Fruit fly (Drosophila melanogaster) whole organism, embryonic: ENCODE measurements around the gene CG14442.

Experiments used
- ATbp ChIP-seq: fragments of 200-800 bp; sonication (Bioruptor generic); optimal IDR thresholded peaks from 2 replicates; lab custom pipeline; 2017; ENCODE audit warnings: missing biosample characterization, mild to moderate bottlenecking, missing genetic modification characterization, missing genetic modification reagents
- C15 ChIP-seq: fragments of 200-800 bp; sonication (Bioruptor generic); IDR thresholded peaks from 3 replicates; pipeline ENCODE4 v1.3.6; 2022; ENCODE audit warnings: missing biosample characterization, missing genetic modification characterization
- CG12071 ChIP-seq: fragments of 200-800 bp; sonication (Bioruptor generic); optimal IDR thresholded peaks from 3 replicates; lab custom pipeline; 2018; ENCODE audit warnings: missing biosample characterization, mild to moderate bottlenecking, missing genetic modification characterization
- CG12219 ChIP-seq: fragments of 200-800 bp; sonication (Bioruptor generic); optimal IDR thresholded peaks from 3 replicates; lab custom pipeline; 2018; ENCODE audit warnings: missing biosample characterization, mild to moderate bottlenecking, missing genetic modification characterization
- CG14965 ChIP-seq: fragments of 200-800 bp; sonication (Bioruptor generic); optimal IDR thresholded peaks from 2 replicates; lab custom pipeline; 2016; ENCODE audit warnings: missing biosample characterization, missing genetic modification characterization, borderline replicate concordance
- CG1602 ChIP-seq: fragments of 200-800 bp; sonication (Bioruptor generic); optimal IDR thresholded peaks from 3 replicates; lab custom pipeline; 2016; ENCODE audit warnings: missing biosample characterization, missing genetic modification characterization
- CG17385 ChIP-seq: fragments of 200-800 bp; sonication (Bioruptor generic); optimal IDR thresholded peaks from 3 replicates; lab custom pipeline; 2018; ENCODE audit warnings: missing biosample characterization, mild to moderate bottlenecking, missing genetic modification characterization
- CG17912 ChIP-seq: fragments of 200-800 bp; sonication (Bioruptor generic); optimal IDR thresholded peaks from 2 replicates; lab custom pipeline; 2018; ENCODE audit warnings: missing biosample characterization, mild to moderate bottlenecking, missing genetic modification characterization
- CG2199 ChIP-seq: fragments of 200-800 bp; sonication (Bioruptor generic); IDR thresholded peaks from 3 replicates; pipeline ENCODE4 v1.3.6; 2022; ENCODE audit warnings: missing biosample characterization, missing genetic modification characterization
- CG2678 ChIP-seq: fragments of 200-800 bp; sonication (Bioruptor generic); optimal IDR thresholded peaks from 3 replicates; lab custom pipeline; 2019; ENCODE audit warnings: missing biosample characterization, mild to moderate bottlenecking, missing genetic modification characterization, moderate library complexity
- CG32532 ChIP-seq: fragments of 200-800 bp; sonication (Bioruptor generic); IDR thresholded peaks from 2 replicates; pipeline ENCODE4 v1.3.6; 2022; ENCODE audit warnings: missing biosample characterization, missing genetic modification characterization
- CG32767 ChIP-seq: fragments of 200-800 bp; sonication (Bioruptor generic); IDR thresholded peaks from 2 replicates; pipeline ENCODE4 v1.3.6; 2022; ENCODE audit warnings: missing biosample characterization, missing genetic modification characterization
- CG3407 ChIP-seq: fragments of 200-800 bp; sonication (Bioruptor generic); optimal IDR thresholded peaks from 2 replicates; lab custom pipeline; 2018; ENCODE audit warnings: missing biosample characterization, mild to moderate bottlenecking, missing genetic modification characterization
- CG4282 ChIP-seq: fragments of 200-800 bp; sonication (Bioruptor generic); optimal IDR thresholded peaks from 2 replicates; lab custom pipeline; 2016; ENCODE audit warnings: missing biosample characterization, missing genetic modification characterization
- CG4820 ChIP-seq: fragments of 200-800 bp; sonication (Bioruptor generic); optimal IDR thresholded peaks from 3 replicates; lab custom pipeline; 2016; ENCODE audit warnings: missing biosample characterization, missing genetic modification characterization
- CG7786 ChIP-seq: fragments of 200-800 bp; sonication (Bioruptor generic); optimal IDR thresholded peaks from 2 replicates; lab custom pipeline; 2016; ENCODE audit warnings: missing biosample characterization, missing genetic modification characterization
- CG9932 ChIP-seq: fragments of 200-800 bp; sonication (Bioruptor generic); IDR thresholded peaks from 2 replicates; pipeline ENCODE4 v1.3.6; 2022; ENCODE audit warnings: missing biosample characterization, missing genetic modification characterization
- D19B ChIP-seq: fragments of 200-800 bp; sonication (Bioruptor generic); optimal IDR thresholded peaks from 2 replicates; lab custom pipeline; 2017; ENCODE audit warnings: missing biosample characterization, mild to moderate bottlenecking, missing genetic modification characterization
- Dfd ChIP-seq, 2 experiments: fragments of >200 bp; optimal IDR thresholded peaks; 2 replicates each; lab custom pipeline; 2017; ENCODE audit warnings: missing biosample characterization in 2 of 2, missing genetic modification characterization in 2 of 2
- Dip3 ChIP-seq: fragments of 200-800 bp; sonication (Bioruptor generic); optimal IDR thresholded peaks from 3 replicates; lab custom pipeline; 2016; ENCODE audit warnings: missing biosample characterization, missing genetic modification characterization
- Max ChIP-seq: fragments of 200-800 bp; sonication (Bioruptor generic); optimal IDR thresholded peaks from 2 replicates; lab custom pipeline; 2016; ENCODE audit warnings: missing biosample characterization, mild to moderate bottlenecking, missing genetic modification characterization
- Myb ChIP-seq: fragments of 200-800 bp; sonication (Bioruptor generic); optimal IDR thresholded peaks from 2 replicates; lab custom pipeline; 2016; ENCODE audit warnings: missing biosample characterization, missing genetic modification characterization
- Nf-YC ChIP-seq: fragments of 200-800 bp; optimal IDR thresholded peaks from 3 replicates; lab custom pipeline; 2019; ENCODE audit warnings: missing biosample characterization, mild to moderate bottlenecking, missing genetic modification characterization, moderate library complexity
- Optix ChIP-seq: fragments of 200-800 bp; sonication (Bioruptor generic); IDR thresholded peaks from 3 replicates; pipeline ENCODE4 v1.3.6; 2022; ENCODE audit warnings: missing biosample characterization, missing genetic modification characterization
- Sox100B ChIP-seq: fragments of 200-800 bp; sonication (Bioruptor generic); optimal IDR thresholded peaks from 3 replicates; lab custom pipeline; 2018; ENCODE audit warnings: missing biosample characterization, mild to moderate bottlenecking, missing genetic modification characterization
- Vsx1 ChIP-seq: fragments of 200-800 bp; sonication (Bioruptor generic); optimal IDR thresholded peaks from 2 replicates; lab custom pipeline; 2017; ENCODE audit warnings: missing biosample characterization, mild to moderate bottlenecking, missing genetic modification characterization, missing genetic modification reagents
- btn ChIP-seq: fragments of 200-800 bp; sonication (Bioruptor generic); optimal IDR thresholded peaks from 2 replicates; lab custom pipeline; 2016; ENCODE audit warnings: missing biosample characterization, missing genetic modification characterization
- cad ChIP-seq: fragments of >200 bp; optimal IDR thresholded peaks from 2 replicates; lab custom pipeline; 2017; ENCODE audit warnings: missing biosample characterization, missing genetic modification characterization
- cwo ChIP-seq: fragments of 200-800 bp; sonication (Bioruptor generic); optimal IDR thresholded peaks from 3 replicates; lab custom pipeline; 2017; ENCODE audit warnings: missing biosample characterization, missing genetic modification characterization, mild to moderate bottlenecking, moderate library complexity, missing genetic modification reagents
- dm ChIP-seq: fragments of 200-800 bp; sonication (Bioruptor generic); optimal IDR thresholded peaks from 3 replicates; lab custom pipeline; 2016; ENCODE audit warnings: missing biosample characterization, missing genetic modification characterization
- exex ChIP-seq: fragments of 200-800 bp; sonication (Bioruptor generic); optimal IDR thresholded peaks from 4 replicates; lab custom pipeline; 2018; ENCODE audit warnings: missing biosample characterization, mild to moderate bottlenecking, missing genetic modification characterization, moderate library complexity
- gsb-n ChIP-seq: fragments of 200-800 bp; sonication (Bioruptor generic); optimal IDR thresholded peaks from 3 replicates; lab custom pipeline; 2018; ENCODE audit warnings: missing biosample characterization, mild to moderate bottlenecking, missing genetic modification characterization
- gt ChIP-seq: fragments of 200-800 bp; sonication (Bioruptor generic); IDR thresholded peaks from 2 replicates; pipeline ENCODE4 v1.3.6; 2022; ENCODE audit warnings: missing biosample characterization, missing genetic modification characterization
- ham ChIP-seq: fragments of 200-800 bp; sonication (Bioruptor generic); IDR thresholded peaks from 2 replicates; pipeline ENCODE4 v1.3.6; 2022; ENCODE audit warnings: missing biosample characterization, missing genetic modification characterization
- jumu ChIP-seq: fragments of 200-800 bp; sonication (Bioruptor generic); optimal IDR thresholded peaks from 3 replicates; lab custom pipeline; 2016; ENCODE audit warnings: missing biosample characterization, missing genetic modification characterization
- kah ChIP-seq: fragments of 200-800 bp; sonication (Bioruptor generic); optimal IDR thresholded peaks from 2 replicates; lab custom pipeline; 2018; ENCODE audit warnings: missing biosample characterization, mild to moderate bottlenecking, missing genetic modification characterization
- lab ChIP-seq: fragments of 200-800 bp; sonication (Bioruptor generic); optimal IDR thresholded peaks from 3 replicates; lab custom pipeline; 2017; ENCODE audit warnings: missing biosample characterization, missing genetic modification characterization, mild to moderate bottlenecking, moderate library complexity, missing genetic modification reagents
- lmd ChIP-seq: fragments of 200-800 bp; sonication (Bioruptor generic); IDR thresholded peaks from 2 replicates; pipeline ENCODE4 v1.3.6; 2022; ENCODE audit warnings: missing biosample characterization, missing genetic modification characterization
- lov ChIP-seq, 2 experiments: fragments of 200-800 bp in 1 of 2; fragments of >200 bp in 1 of 2; sonication (Bioruptor generic) in 1 of 2; IDR thresholded peaks in 1 of 2; optimal IDR thresholded peaks in 1 of 2; 2 replicates in 1 of 2; 3 replicates in 1 of 2; pipeline versions ENCODE4 v1.3.6 to Lab custom; 2017 to 2022; ENCODE audit warnings: missing biosample characterization in 1 of 2, missing genetic modification characterization in 1 of 2
- luna ChIP-seq: fragments of 200-800 bp; sonication (Bioruptor generic); optimal IDR thresholded peaks from 2 replicates; lab custom pipeline; 2016; ENCODE audit warnings: missing biosample characterization, missing genetic modification characterization
- mam ChIP-seq: fragments of 200-800 bp; sonication (Bioruptor generic); optimal IDR thresholded peaks from 3 replicates; lab custom pipeline; 2016; ENCODE audit warnings: missing biosample characterization, missing genetic modification characterization
- org-1 ChIP-seq: fragments of 200-800 bp; sonication (Bioruptor generic); optimal IDR thresholded peaks from 2 replicates; lab custom pipeline; 2017; ENCODE audit warnings: missing biosample characterization, missing genetic modification characterization
- peb ChIP-seq: fragments of 200-800 bp; sonication (Bioruptor generic); IDR thresholded peaks from 2 replicates; pipeline ENCODE4 v1.3.6; 2022; ENCODE audit warnings: missing biosample characterization, missing genetic modification characterization
- pfk ChIP-seq: fragments of 200-800 bp; sonication (Bioruptor generic); optimal IDR thresholded peaks from 2 replicates; lab custom pipeline; 2018; ENCODE audit warnings: missing biosample characterization, mild to moderate bottlenecking, missing genetic modification characterization, moderate library complexity
- pum ChIP-seq: fragments of 200-800 bp; sonication (Bioruptor generic); optimal IDR thresholded peaks from 2 replicates; lab custom pipeline; 2016; ENCODE audit warnings: missing biosample characterization, missing genetic modification characterization
- ro ChIP-seq: fragments of 200-800 bp; sonication (Bioruptor generic); IDR thresholded peaks from 2 replicates; pipeline ENCODE4 v1.3.6; 2022; ENCODE audit warnings: missing biosample characterization, missing genetic modification characterization
- schlank ChIP-seq: fragments of 200-800 bp; sonication (Bioruptor generic); optimal IDR thresholded peaks from 2 replicates; lab custom pipeline; 2018; ENCODE audit warnings: missing biosample characterization, mild to moderate bottlenecking, missing genetic modification characterization
- sens-2 ChIP-seq: fragments of 200-800 bp; sonication (Bioruptor generic); IDR thresholded peaks from 2 replicates; pipeline ENCODE4 v1.3.6; 2022; ENCODE audit warnings: missing biosample characterization, missing genetic modification characterization
- z ChIP-seq: fragments of 200-800 bp; sonication (Bioruptor generic); IDR thresholded peaks from 3 replicates; pipeline ENCODE4 v1.3.6; 2022; ENCODE audit warnings: missing biosample characterization, missing genetic modification characterization
- zen ChIP-seq: fragments of 200-800 bp; sonication (Bioruptor generic); optimal IDR thresholded peaks from 3 replicates; lab custom pipeline; 2018; ENCODE audit warnings: missing biosample characterization, mild to moderate bottlenecking, missing genetic modification characterization, moderate library complexity

Gene CG14442

DNA sequence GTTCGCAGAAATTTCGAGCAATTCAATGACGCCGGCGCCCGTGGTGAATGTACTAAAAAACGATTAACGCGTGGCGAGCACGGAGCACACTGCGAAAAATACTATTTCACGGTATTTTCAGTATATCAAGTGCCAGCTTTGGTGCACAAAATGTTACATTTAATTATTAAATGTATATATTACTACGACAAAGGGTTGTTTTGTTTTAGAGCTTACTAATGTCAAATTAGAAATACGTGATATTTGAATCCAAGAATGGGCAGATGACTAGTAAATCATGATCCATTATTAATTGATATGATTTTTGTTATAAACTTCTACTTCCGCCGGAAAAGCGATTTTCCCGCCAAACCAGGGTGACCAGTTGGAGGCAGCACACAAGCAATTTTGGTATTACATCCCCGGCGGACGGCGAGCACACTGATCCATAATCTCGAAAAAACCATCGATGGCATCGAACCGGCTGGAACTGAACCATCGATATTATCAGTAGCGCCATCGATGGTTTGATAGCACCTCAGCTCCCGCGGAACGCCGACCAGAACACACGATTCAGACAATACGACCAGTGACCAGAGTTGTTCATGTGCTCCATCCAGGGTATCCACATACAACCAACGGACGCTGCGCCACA is 40.5 kb downstream of the CG14442 start, which contains the start of the genes CG3226 and Cdc7 (continued):
- TF ChIP-seq org-1 (GFP tag; lab: Kevin White, UChicago) (peak; percentile 52), Max (GFP tag; lab: Kevin White, UChicago) (peak; percentile 71), peb (GFP tag; lab: Robert Waterston, UW) (no peak), CG12219 (GFP tag; lab: Kevin White, UChicago) (peak; percentile 49), ham (GFP tag; lab: Robert Waterston, UW) (no peak), Sox100B (GFP tag; lab: Kevin White, UChicago) (peak; percentile 84), CG4282 (GFP tag; lab: Kevin White, UChicago) (peak; percentile 26), CG12071 (GFP tag; lab: Kevin White, UChicago) (peak; percentile 79), C15 (no peak), exex (tag; lab: Kevin White, UChicago) (peak; percentile 49), mam (GFP tag; lab: Kevin White, UChicago) (peak; percentile 31), zen (tag; lab: Kevin White, UChicago) (peak; percentile 23), pum (GFP tag; lab: Kevin White, UChicago) (no peak), sens-2 (GFP tag; lab: Robert Waterston, UW) (no peak), ATbp (peak; percentile 69), CG14965 (GFP tag; lab: Kevin White, UChicago) (no peak), CG1602 (GFP tag; lab: Kevin White, UChicago) (no peak), Vsx1 (GFP tag; lab: Kevin White, UChicago) (peak; percentile 78), lab (GFP tag; lab: Kevin White, UChicago) (peak; percentile 90), CG32767 (GFP tag; lab: Robert Waterston, UW) (no peak), schlank (peak; percentile 78), jumu (GFP tag; lab: Kevin White, UChicago) (peak; percentile 6), cad (GFP tag; lab: Kevin White, UChicago) (no peak), lmd (GFP tag; lab: Robert Waterston, UW) (peak; percentile 39; the same call in 1 of the 2 replicates), CG17912 (GFP tag; lab: Kevin White, UChicago) (peak; percentile 68), CG17385 (GFP tag; lab: Kevin White, UChicago) (peak; percentile 74), gt (no peak), Myb (GFP tag; lab: Kevin White, UChicago) (peak; percentile 42), CG7786 (GFP tag; lab: Kevin White, UChicago) (peak; percentile 2), btn (GFP tag; lab: Kevin White, UChicago) (peak; percentile 10), Nf-YC (tag; lab: Kevin White, UChicago) (peak; percentile 72), z (GFP tag; lab: Robert Waterston, UW) (no peak), D19B (GFP tag; lab: Kevin White, UChicago) (peak; percentile 61), luna (GFP tag; lab: Kevin White, UChicago) (no peak), CG3407 (GFP tag; lab: Kevin White, UChicago) (peak; percentile 59), lov (optimal IDR thresholded peaks at IDR 0.05; lab: Kevin White, UChicago) (no peak), lov (GFP tag; IDR thresholded peaks at IDR 0.05; lab: Robert Waterston, UW) (0 out of 3 replicates have a peak, but pooled peaks have one; percentile 46), gsb-n (tag; lab: Kevin White, UChicago) (peak; percentile 59), kah (peak; percentile 47), Dip3 (GFP tag; lab: Kevin White, UChicago) (peak; percentile 28), Dfd (GFP tag; optimal IDR thresholded peaks at IDR 0.05; lab: Kevin White, UChicago) (no peak), CG32532 (GFP tag; lab: Robert Waterston, UW) (peak; percentile 71), dm (GFP tag; lab: Kevin White, UChicago) (peak; percentile 35), cwo (GFP tag; lab: Kevin White, UChicago) (peak; percentile 40), Optix (no peak), CG9932 (GFP tag; lab: Robert Waterston, UW) (peak; percentile 59), pfk (peak; percentile 66), CG4820 (peak; percentile 15), CG2199 (GFP tag; lab: Robert Waterston, UW) (no peak), CG2678 (tag; lab: Kevin White, UChicago) (peak; percentile 68), ro (GFP tag; lab: Robert Waterston, UW) (no peak)
